Worm (Caenorhabditis elegans) whole organism, L4 larva: Measurements from ENCODE around the gene fem-1.

Experiments used
- F26F4.8 ChIP-seq: fragments of 200-800 bp; sonication (Bioruptor generic); conservative IDR thresholded peaks from 2 replicates; pipeline ENCODE4 v1.3.6; 2022; ENCODE audit warnings: missing genetic modification characterization, missing compliant biosample characterization
- F44E2.7 ChIP-seq: fragments of 200-800 bp; sonication (Bioruptor generic); IDR thresholded peaks from 2 replicates; pipeline ENCODE4 v2.1.2; 2022; ENCODE audit warnings: missing genetic modification characterization, missing compliant biosample characterization
- F49E8.2 ChIP-seq: sonication (generic microtip); optimal IDR thresholded peaks from 2 replicates; lab custom pipeline; 2016; ENCODE audit warnings: missing compliant biosample characterization, mild to moderate bottlenecking, missing genetic modification characterization, borderline replicate concordance
- T20F7.1 ChIP-seq: fragments of 200-800 bp; sonication (Bioruptor generic); optimal IDR thresholded peaks from 2 replicates; lab custom pipeline; 2018; ENCODE audit warnings: mild to moderate bottlenecking, missing genetic modification characterization, missing compliant biosample characterization
- Y75B8A.6 ChIP-seq: fragments of 200-800 bp; sonication (Bioruptor generic); IDR thresholded peaks from 2 replicates; pipeline ENCODE4 v1.3.6; 2022; ENCODE audit warnings: missing genetic modification reagents, missing genetic modification characterization, missing compliant biosample characterization
- ZK337.2 ChIP-seq: fragments of 200-800 bp; sonication (Bioruptor generic); IDR thresholded peaks from 2 replicates; pipeline ENCODE4 v1.3.6; 2022; ENCODE audit warnings: missing genetic modification reagents, missing genetic modification characterization, missing compliant biosample characterization
- aha-1 ChIP-seq: fragments of 150-350 bp; peaks from one replicate; lab custom pipeline; 2014; ENCODE audit warnings: missing biosample characterization, missing genetic modification characterization
- attf-4 ChIP-seq: sonication (generic microtip); optimal IDR thresholded peaks from 3 replicates; lab custom pipeline; 2017; ENCODE audit warnings: missing biosample characterization, missing genetic modification characterization
- ceh-20 ChIP-seq: fragments of 200-800 bp; sonication (Bioruptor generic); IDR thresholded peaks from 2 replicates; pipeline ENCODE4 v1.3.6; 2022; ENCODE audit warnings: missing genetic modification reagents, missing genetic modification characterization, missing compliant biosample characterization
- ceh-44 ChIP-seq: fragments of 200-800 bp; sonication (Bioruptor generic); IDR thresholded peaks from 2 replicates; pipeline ENCODE4 v1.3.6; 2022; ENCODE audit warnings: missing genetic modification reagents, missing genetic modification characterization, missing compliant biosample characterization
- ceh-82 ChIP-seq: sonication (generic microtip); optimal IDR thresholded peaks from 2 replicates; lab custom pipeline; 2017; ENCODE audit warnings: missing biosample characterization, missing genetic modification characterization
- daf-16 ChIP-seq, 3 experiments: sonication (generic microtip); optimal IDR thresholded peaks; 2 replicates each; lab custom pipeline; 2016 to 2017; ENCODE audit warnings: missing genetic modification characterization in 3 of 3, missing genetic modification reagents in 3 of 3, mild to moderate bottlenecking in 2 of 3, missing compliant biosample characterization in 2 of 3, missing biosample characterization in 1 of 3, moderate library complexity in 1 of 3
- daf-19 ChIP-seq: fragments of 200-800 bp; sonication (Bioruptor generic); conservative IDR thresholded peaks from 2 replicates; pipeline ENCODE4 v1.3.6; 2022; ENCODE audit warnings: missing genetic modification characterization, missing compliant biosample characterization
- dmd-6 ChIP-seq: fragments of 200-800 bp; sonication (Bioruptor generic); IDR thresholded peaks from 2 replicates; pipeline ENCODE4 v1.3.6; 2022; ENCODE audit warnings: missing genetic modification reagents, missing genetic modification characterization, missing compliant biosample characterization
- dmd-8 ChIP-seq: fragments of 200-800 bp; sonication (Bioruptor generic); IDR thresholded peaks from 2 replicates; pipeline ENCODE4 v1.3.6; 2022; ENCODE audit warnings: missing genetic modification characterization, missing compliant biosample characterization
- dpl-1 ChIP-seq: fragments of 150-350 bp; optimal IDR thresholded peaks from 2 replicates; lab custom pipeline; 2014; ENCODE audit warnings: missing biosample characterization, missing genetic modification reagents, missing genetic modification characterization
- gei-8 ChIP-seq: fragments of 200-800 bp; sonication (Bioruptor generic); optimal IDR thresholded peaks from 2 replicates; lab custom pipeline; 2018; ENCODE audit warnings: mild to moderate bottlenecking, missing genetic modification characterization, missing compliant biosample characterization
- hif-1 ChIP-seq, 2 experiments: sonication (generic microtip); optimal IDR thresholded peaks; 2 replicates each; lab custom pipeline; 2016 to 2017; ENCODE audit warnings: missing compliant biosample characterization in 2 of 2, missing genetic modification characterization in 2 of 2, missing genetic modification reagents in 2 of 2, missing genotype in 2 of 2, mild to moderate bottlenecking in 1 of 2
- hlh-11 ChIP-seq: fragments of 200-800 bp; sonication (Bioruptor generic); optimal IDR thresholded peaks from 2 replicates; lab custom pipeline; 2018; ENCODE audit warnings: mild to moderate bottlenecking, missing genetic modification characterization, missing compliant biosample characterization
- hmg-1.1 ChIP-seq: fragments of 200-800 bp; sonication (Bioruptor generic); IDR thresholded peaks from 2 replicates; pipeline ENCODE4 v1.3.6; 2022; ENCODE audit warnings: missing genetic modification reagents, missing genetic modification characterization, missing compliant biosample characterization
- lin-1 ChIP-seq: fragments of 200-800 bp; sonication (Bioruptor generic); IDR thresholded peaks from 2 replicates; pipeline ENCODE4 v1.3.6; 2022; ENCODE audit warnings: missing genetic modification reagents, missing genetic modification characterization, missing compliant biosample characterization
- lin-15B ChIP-seq: fragments of 150-350 bp; sonication (generic microtip); optimal IDR thresholded peaks from 3 replicates; lab custom pipeline; 2014; ENCODE audit warnings: missing biosample characterization, missing genetic modification characterization
- mdl-1 ChIP-seq, 2 experiments: fragments of 150-350 bp in 1 of 2; sonication (generic microtip) in 1 of 2; optimal IDR thresholded peaks; 2 replicates each; lab custom pipeline; 2014 to 2017; ENCODE audit warnings: missing biosample characterization in 2 of 2, missing genetic modification characterization in 2 of 2
- mdt-29 ChIP-seq: fragments of 200-800 bp; sonication (Bioruptor generic); IDR thresholded peaks from 2 replicates; pipeline ENCODE4 v1.3.6; 2022; ENCODE audit warnings: missing genetic modification reagents, missing genetic modification characterization, missing compliant biosample characterization
- mes-2 ChIP-seq: sonication (generic microtip); optimal IDR thresholded peaks from 2 replicates; lab custom pipeline; 2016; ENCODE audit warnings: missing genotype, mild to moderate bottlenecking, missing genetic modification characterization, missing compliant biosample characterization; ENCODE audit not compliant: poor library complexity, severe bottlenecking
- mxl-3 ChIP-seq: fragments of 200-800 bp; sonication (Bioruptor generic); optimal IDR thresholded peaks from 2 replicates; lab custom pipeline; 2018; ENCODE audit warnings: mild to moderate bottlenecking, missing genetic modification characterization, missing compliant biosample characterization
- nhr-6 ChIP-seq: fragments of 150-350 bp; optimal IDR thresholded peaks from 2 replicates; lab custom pipeline; 2014; ENCODE audit warnings: missing biosample characterization, missing genetic modification characterization
- pha-4 ChIP-seq, 2 experiments: fragments of 150-350 bp in 1 of 2; fragments of 200-800 bp in 1 of 2; sonication (Bioruptor generic) in 1 of 2; IDR thresholded peaks in 1 of 2; optimal IDR thresholded peaks in 1 of 2; 2 replicates each; pipeline versions ENCODE4 v1.3.6 to Lab custom; 2014 to 2022; ENCODE audit warnings: missing genetic modification characterization in 2 of 2, missing genetic modification reagents in 2 of 2, missing biosample characterization in 1 of 2, missing compliant biosample characterization in 1 of 2
- php-3 ChIP-seq: fragments of 200-800 bp; sonication (Bioruptor generic); IDR thresholded peaks from 2 replicates; pipeline ENCODE4 v1.3.6; 2022; ENCODE audit warnings: missing genetic modification reagents, missing genetic modification characterization, missing compliant biosample characterization
- sdz-12 ChIP-seq: fragments of 200-800 bp; sonication (Bioruptor generic); optimal IDR thresholded peaks from 2 replicates; lab custom pipeline; 2018; ENCODE audit warnings: mild to moderate bottlenecking, missing genetic modification characterization, missing compliant biosample characterization
- snpc-4 ChIP-seq: fragments of 150-350 bp; optimal IDR thresholded peaks from 2 replicates; lab custom pipeline; 2014; ENCODE audit warnings: missing biosample characterization, missing genetic modification characterization
- spr-1 ChIP-seq: sonication (generic microtip); optimal IDR thresholded peaks from 2 replicates; lab custom pipeline; 2016; ENCODE audit warnings: mild to moderate bottlenecking, missing genetic modification characterization, missing compliant biosample characterization
- tra-1 ChIP-seq: fragments of 200-800 bp; sonication (Bioruptor generic); IDR thresholded peaks from 2 replicates; pipeline ENCODE4 v1.3.6; 2022; ENCODE audit warnings: missing genetic modification reagents, missing genetic modification characterization, missing compliant biosample characterization
- unc-39 ChIP-seq: sonication (generic microtip); optimal IDR thresholded peaks from 2 replicates; lab custom pipeline; 2017; ENCODE audit warnings: missing biosample characterization, missing genetic modification characterization
- unc-62 ChIP-seq, 3 experiments: fragments of 150-350 bp in 1 of 3; sonication (generic microtip); optimal IDR thresholded peaks in 2 of 3; peaks in 1 of 3; 1 replicate in 1 of 3; 2 replicates in 2 of 3; lab custom pipeline; 2014 to 2017; ENCODE audit warnings: missing biosample characterization in 3 of 3, missing genetic modification characterization in 3 of 3, missing genetic modification reagents in 3 of 3, missing genotype in 1 of 3
- zfp-2 ChIP-seq: sonication (generic microtip); optimal IDR thresholded peaks from 2 replicates; lab custom pipeline; 2016; ENCODE audit warnings: mild to moderate bottlenecking, missing genetic modification characterization, missing compliant biosample characterization
- zip-11 ChIP-seq: fragments of 200-800 bp; sonication (Bioruptor generic); IDR thresholded peaks from 2 replicates; pipeline ENCODE4 v1.3.6; 2022; ENCODE audit warnings: missing genetic modification characterization, missing compliant biosample characterization
- ztf-7 ChIP-seq: fragments of 150-350 bp; optimal IDR thresholded peaks from 2 replicates; lab custom pipeline; 2014; ENCODE audit warnings: missing biosample characterization, missing genetic modification characterization

Gene fem-1

DNA sequence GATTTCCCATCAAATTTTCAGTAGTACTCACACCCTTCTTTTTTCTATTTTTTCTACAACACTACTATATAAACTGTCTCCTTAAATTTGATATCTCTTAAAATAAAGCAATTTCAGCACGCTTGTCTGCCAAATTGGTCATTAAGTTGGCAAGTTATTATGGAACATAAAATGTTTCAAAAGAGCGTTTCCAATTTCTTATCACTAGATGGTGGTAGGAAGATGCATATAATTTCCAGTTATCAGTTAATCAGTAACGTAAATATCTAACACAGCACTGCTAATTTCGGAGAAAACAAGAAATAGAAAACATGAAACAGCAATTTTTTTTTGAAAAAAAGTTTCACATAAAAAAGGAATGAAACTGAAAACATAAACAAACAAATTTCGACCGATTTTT lies 6.8 kb downstream of the fem-1 start:
- TF ChIP-seq ceh-20 (GFP tag; lab: Robert Waterston, UW) (no peak), F26F4.8 (GFP tag; lab: Robert Waterston, UW) (no peak), spr-1 (no peak), daf-16 (GFP tag; optimal IDR thresholded peaks at IDR 0.05; lab: Kevin White, UChicago) (no peak), daf-16 (tag; optimal IDR thresholded peaks at IDR 0.05; lab: Kevin White, UChicago) (peak; percentile 51), Y75B8A.6 (no peak)

DNA sequence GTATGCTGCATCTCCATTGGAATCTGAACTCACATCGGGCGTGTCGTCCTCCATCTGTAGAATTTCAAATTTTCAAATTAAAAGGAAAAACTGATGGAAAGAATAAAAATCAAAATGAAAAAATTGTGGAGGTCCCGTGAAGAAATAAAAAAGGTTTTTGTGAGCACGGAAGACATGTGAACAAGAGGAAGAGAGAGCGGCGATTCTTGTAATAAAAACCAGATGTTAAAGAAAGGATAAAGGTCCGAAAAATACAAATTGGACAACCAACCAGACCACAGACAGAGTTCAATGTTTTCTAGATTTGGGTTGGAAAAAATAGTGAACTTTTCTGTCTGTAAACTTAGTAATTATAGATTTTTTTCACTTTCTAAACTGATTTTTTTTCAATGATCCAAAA lies 9.5 kb downstream of the fem-1 start, which contains the start of gene unc-5:
Gene unc-5, minus strand, starts transcription at position 54 of the 400 bp plus-strand sequence.
- TF ChIP-seq unc-39 (tag; lab: Kevin White, UChicago) = no peak
- TF ChIP-seq daf-16 (GFP tag; optimal IDR thresholded peaks at IDR 0.05; lab: Kevin White, UChicago) = no peak
- no peak for TF ChIP-seq daf-16 (tag; optimal IDR thresholded peaks at IDR 0.05; lab: Kevin White, UChicago)
- TF ChIP-seq mxl-3 = no peak
- no peak for TF ChIP-seq F44E2.7 (GFP tag; lab: Robert Waterston, UW)
- no peak for TF ChIP-seq zip-11 (GFP tag; lab: Robert Waterston, UW)
- no peak for TF ChIP-seq hmg-1.1

DNA sequence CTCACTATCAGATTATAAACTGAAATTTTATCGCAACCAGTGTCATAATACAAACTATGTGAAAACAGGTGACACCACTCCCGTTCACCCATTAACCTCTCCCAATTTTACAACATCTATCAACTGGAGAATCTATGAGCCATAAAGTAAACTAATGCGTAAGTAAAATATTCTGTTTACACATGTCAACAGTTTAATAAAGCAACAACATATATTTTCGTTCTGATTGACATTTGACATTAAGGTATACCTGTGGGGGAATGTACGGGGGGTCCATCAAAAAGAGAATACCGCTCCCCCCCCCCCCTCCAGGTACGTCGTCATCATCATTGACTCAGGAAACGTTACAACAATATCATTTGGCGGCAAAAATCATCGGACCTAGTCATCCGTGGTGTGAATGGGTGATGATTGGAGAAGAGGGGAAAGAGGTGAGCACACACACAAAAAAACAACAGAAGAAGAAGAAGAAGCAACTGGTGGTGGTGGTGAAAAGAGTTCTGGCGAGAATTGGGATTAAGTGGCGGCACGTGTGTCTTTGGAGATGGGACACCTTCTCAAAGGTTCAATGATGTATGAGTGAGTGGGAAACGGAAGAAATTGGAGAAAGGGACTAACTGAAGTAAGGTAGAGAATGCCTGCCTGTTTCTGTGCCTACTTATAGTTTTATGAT lies 10.9 kb downstream of the fem-1 start:
- TF ChIP-seq pha-4 (GFP tag; IDR thresholded peaks at IDR 0.05; lab: Robert Waterston, UW) = no peak
- peak; percentile 22 for TF ChIP-seq pha-4 (tag; optimal IDR thresholded peaks at IDR 0.05; lab: Kevin White, UChicago)
- peak; percentile 42 for TF ChIP-seq nhr-6 (tag; lab: Kevin White, UChicago)
- no peak for TF ChIP-seq dmd-8 (GFP tag; lab: Robert Waterston, UW)
- TF ChIP-seq aha-1 (tag; lab: Kevin White, UChicago) = peak; percentile 48
- no peak for TF ChIP-seq ceh-44 (GFP tag; lab: Robert Waterston, UW)
- no peak for TF ChIP-seq mes-2 (tag; lab: Kevin White, UChicago)
- no peak for TF ChIP-seq attf-4
- no peak for TF ChIP-seq hlh-11 (tag; lab: Kevin White, UChicago)
- no peak for TF ChIP-seq F49E8.2 (tag; lab: Kevin White, UChicago)

DNA sequence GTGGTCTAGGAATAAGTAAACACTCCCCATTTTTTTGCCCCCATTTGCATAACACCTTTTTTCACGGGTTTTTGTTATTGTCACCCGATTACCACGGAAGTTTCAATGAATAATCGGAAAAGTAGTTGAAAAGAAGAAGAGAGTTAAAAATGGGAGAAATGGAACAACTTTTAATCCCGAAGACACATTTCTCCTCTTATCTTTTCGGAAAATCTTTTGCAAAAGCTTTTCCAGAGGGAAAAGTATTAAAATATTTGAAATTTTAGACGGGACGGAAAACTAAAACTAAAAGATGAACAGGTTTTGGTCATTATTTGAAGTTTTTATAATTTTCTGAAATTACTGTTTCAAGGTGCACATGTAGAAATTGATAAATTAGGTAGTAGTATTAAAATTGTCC lies 18.7 kb downstream of the fem-1 start:
- TF ChIP-seq sdz-12 (GFP tag; lab: Kevin White, UChicago) (no peak), ZK337.2 (GFP tag; lab: Robert Waterston, UW) (no peak), zfp-2 (tag; lab: Kevin White, UChicago) (no peak), mxl-3 (no peak), unc-62 (GFP tag; optimal IDR thresholded peaks at IDR 0.05 in 1 of 2; lab: Kevin White, UChicago) (peak in 1 of 2 experiments; percentile 80), unc-62 (tag; optimal IDR thresholded peaks at IDR 0.05; lab: Kevin White, UChicago) (no peak), daf-19 (GFP tag; lab: Robert Waterston, UW) (no peak)

DNA sequence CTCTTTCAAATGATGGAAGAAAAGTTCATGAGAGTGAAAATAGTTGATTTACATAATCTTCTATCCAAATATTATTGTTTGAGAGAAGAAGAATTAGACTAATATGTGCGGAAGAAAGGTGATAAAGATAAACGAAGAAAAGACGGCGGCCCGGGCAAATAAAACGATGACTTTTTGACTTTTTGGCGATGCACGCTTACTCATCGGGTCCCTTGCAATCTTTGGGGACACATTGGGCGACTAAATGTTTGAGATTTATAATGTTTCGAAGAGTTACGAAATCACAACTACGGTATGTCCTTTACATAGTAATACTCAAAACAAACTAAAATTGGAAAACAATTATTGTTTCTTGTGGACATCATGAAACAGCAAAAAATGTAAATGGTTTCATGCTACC lies 23.0 kb downstream of the fem-1 start:
- TF ChIP-seq mdt-29 (GFP tag; lab: Robert Waterston, UW) (no peak), dpl-1 (no peak), unc-62 (GFP tag; optimal IDR thresholded peaks at IDR 0.05 in 1 of 2; lab: Kevin White, UChicago) (peak in 1 of 2 experiments; percentile 94), unc-62 (tag; optimal IDR thresholded peaks at IDR 0.05; lab: Kevin White, UChicago) (no peak), mdl-1 (tag; optimal IDR thresholded peaks at IDR 0.05; lab: Kevin White, UChicago) (no peak), php-3 (GFP tag; lab: Robert Waterston, UW) (no peak)

DNA sequence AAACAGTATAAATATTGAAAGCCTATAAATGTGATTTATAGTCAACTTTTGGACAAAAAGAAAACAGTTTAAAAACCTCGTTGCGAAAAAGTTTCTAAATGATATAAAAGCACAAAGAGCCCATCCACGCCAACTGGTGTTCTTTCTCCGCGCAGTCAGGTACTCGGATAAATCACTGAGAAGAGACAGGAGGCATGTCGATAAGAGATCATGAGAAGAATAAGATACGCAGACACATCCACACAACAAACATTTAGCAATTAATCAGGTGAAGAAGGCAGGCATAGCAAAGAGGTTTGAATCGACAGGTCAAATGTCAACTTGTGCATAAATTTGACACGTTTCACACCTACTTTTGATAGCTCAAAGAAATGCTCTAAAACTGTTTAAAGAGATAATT lies 30.0 kb downstream of the fem-1 start:
- TF ChIP-seq gei-8 (GFP tag; lab: Kevin White, UChicago) (no peak), nhr-6 (tag; lab: Kevin White, UChicago) (no peak), dmd-6 (GFP tag; lab: Robert Waterston, UW) (no peak), hif-1 (tag; optimal IDR thresholded peaks at IDR 0.05; lab: Kevin White, UChicago) (no peak), ceh-20 (GFP tag; lab: Robert Waterston, UW) (no peak), ZK337.2 (GFP tag; lab: Robert Waterston, UW) (no peak), snpc-4 (no peak), tra-1 (GFP tag; lab: Robert Waterston, UW) (no peak), T20F7.1 (GFP tag; lab: Kevin White, UChicago) (no peak), lin-1 (GFP tag; lab: Robert Waterston, UW) (no peak), ceh-82 (tag; lab: Kevin White, UChicago) (no peak), ztf-7 (tag; lab: Kevin White, UChicago) (no peak), lin-15B (tag; lab: Kevin White, UChicago) (no peak), mes-2 (tag; lab: Kevin White, UChicago) (no peak), daf-16 (GFP tag; optimal IDR thresholded peaks at IDR 0.05; lab: Kevin White, UChicago) (no peak), daf-16 (tag; optimal IDR thresholded peaks at IDR 0.05; lab: Kevin White, UChicago) (no peak), dpl-1 (no peak), sdz-12 (GFP tag; lab: Kevin White, UChicago) (no peak)
